Worm (Caenorhabditis elegans) whole organism, L1 larva: ENCODE measurements around the gene ent-1.

Source experiments
- blmp-1 ChIP-seq: fragments of 150-350 bp; optimal IDR thresholded peaks from 2 replicates; lab custom pipeline; 2014; ENCODE audit warnings: missing biosample characterization, missing genetic modification characterization
- elt-2 ChIP-seq: sonication (generic microtip); optimal IDR thresholded peaks from 2 replicates; lab custom pipeline; 2016; ENCODE audit warnings: missing genetic modification characterization, mild to moderate bottlenecking, inconsistent platforms, missing compliant biosample characterization, missing genetic modification reagents
- elt-3 ChIP-seq, 6 experiments: fragments of 150-350 bp in 1 of 6; sonication (generic microtip); optimal IDR thresholded peaks; 2 replicates each; lab custom pipeline; 2017 to 2018; ENCODE audit warnings: missing biosample characterization in 6 of 6, missing genetic modification characterization in 6 of 6, inconsistent platforms in 1 of 6
- fkh-10 ChIP-seq: sonication (generic microtip); optimal IDR thresholded peaks from 2 replicates; lab custom pipeline; 2017; ENCODE audit warnings: missing biosample characterization, missing genetic modification reagents, missing genetic modification characterization
- nhr-12 ChIP-seq: sonication (generic microtip); optimal IDR thresholded peaks from 2 replicates; lab custom pipeline; 2017; ENCODE audit warnings: missing biosample characterization, missing genetic modification characterization
- ztf-4 ChIP-seq: fragments of 150-350 bp; optimal IDR thresholded peaks from 2 replicates; lab custom pipeline; 2014; ENCODE audit warnings: missing biosample characterization, missing genetic modification characterization

DNA sequence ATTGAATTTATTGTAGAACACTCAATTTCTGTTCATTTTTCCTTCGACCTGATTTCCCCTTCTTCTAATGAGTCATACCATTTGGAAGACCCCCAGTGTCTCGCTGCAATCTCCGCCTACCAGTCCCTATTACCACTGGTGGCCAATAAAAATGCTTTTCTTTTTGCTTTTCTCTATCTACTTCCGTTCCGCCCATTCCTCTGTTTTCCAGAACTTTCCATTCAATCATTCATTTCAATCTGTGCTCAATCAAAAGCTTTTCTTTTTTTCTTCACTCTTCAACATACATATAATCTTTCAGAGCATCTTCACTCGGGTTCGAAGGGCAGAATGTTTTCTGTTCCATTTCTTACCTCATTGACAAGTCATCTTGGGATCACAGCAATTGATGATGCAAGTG lies 18.3 kb upstream of the ent-1 start, which contains the start of gene inx-8:
- TF ChIP-seq blmp-1 (tag; lab: Kevin White, UChicago) (no peak), nhr-12 (no peak), elt-3 (tag; optimal IDR thresholded peaks at IDR 0.05; lab: Kevin White, UChicago) (no peak), elt-2 (tag; lab: Kevin White, UChicago) (no peak), fkh-10 (GFP tag; lab: Kevin White, UChicago) (no peak), ztf-4 (tag; lab: Kevin White, UChicago) (no peak)
